Worm (Caenorhabditis elegans) whole organism, young adult: ENCODE measurements around the gene F25E5.5.

Source experiments
- ama-1 ChIP-seq, 3 experiments: fragments of 150-350 bp in 1 of 3; sonication (generic microtip) in 2 of 3; optimal IDR thresholded peaks; 2 replicates each; lab custom pipeline; 2014 to 2018; ENCODE audit warnings: missing biosample characterization in 2 of 3, missing genetic modification characterization in 2 of 3, missing genetic modification reagents in 2 of 3
- ceh-91 ChIP-seq: fragments of 200-800 bp; sonication (Bioruptor generic); IDR thresholded peaks from 2 replicates; pipeline ENCODE4 v1.3.6; 2022; ENCODE audit warnings: missing genetic modification reagents, missing genetic modification characterization, missing compliant biosample characterization
- fkh-3 ChIP-seq: sonication (generic microtip); optimal IDR thresholded peaks from 2 replicates; lab custom pipeline; 2016; ENCODE audit warnings: mild to moderate bottlenecking, missing genetic modification characterization, missing compliant biosample characterization
- sdz-38 ChIP-seq: sonication (generic microtip); optimal IDR thresholded peaks from 2 replicates; lab custom pipeline; 2016; ENCODE audit warnings: missing genotype, missing genetic modification characterization, missing compliant biosample characterization
- unc-62 ChIP-seq: fragments of 150-350 bp; optimal IDR thresholded peaks from 2 replicates; lab custom pipeline; 2014; ENCODE audit warnings: missing biosample characterization, missing genetic modification reagents, missing genetic modification characterization

ce11 chrV:7416569-7416968 lies 30.5 kb upstream of the F25E5.5 start:
- TF ChIP-seq fkh-3 (tag; lab: Kevin White, UChicago) = no peak
- no peak for TF ChIP-seq ama-1 (optimal IDR thresholded peaks at IDR 0.05; lab: Kevin White, UChicago)
- TF ChIP-seq ama-1 (GFP tag; optimal IDR thresholded peaks at IDR 0.05; lab: Kevin White, UChicago) = no peak
- TF ChIP-seq ceh-91 = no peak
- no peak for TF ChIP-seq sdz-38
- no peak for TF ChIP-seq unc-62 (GFP tag; lab: Kevin White, UChicago)
